Fruit fly (Drosophila melanogaster) whole organism, embryonic: Measurements from ENCODE around the gene Pgant2.

ENCODE experiments used
- Asciz ChIP-seq: fragments of 200-800 bp; sonication (Bioruptor generic); optimal IDR thresholded peaks from 2 replicates; lab custom pipeline; 2017; ENCODE audit warnings: missing biosample characterization, mild to moderate bottlenecking, missing genetic modification characterization, missing genetic modification reagents
- Bdp1 ChIP-seq: fragments of 200-800 bp; sonication (Bioruptor generic); optimal IDR thresholded peaks from 3 replicates; lab custom pipeline; 2016; ENCODE audit warnings: missing biosample characterization, missing genetic modification characterization
- CG10147 ChIP-seq: fragments of 200-800 bp; sonication (Bioruptor generic); optimal IDR thresholded peaks from 2 replicates; lab custom pipeline; 2019; ENCODE audit warnings: missing biosample characterization, mild to moderate bottlenecking, missing genetic modification characterization, moderate library complexity
- CG1024 ChIP-seq: fragments of 200-800 bp; sonication (Bioruptor generic); IDR thresholded peaks from 2 replicates; pipeline ENCODE4 v1.3.6; 2022; ENCODE audit warnings: missing biosample characterization, missing genetic modification characterization
- CG10462 ChIP-seq: fragments of 200-800 bp; sonication (Bioruptor generic); optimal IDR thresholded peaks from 2 replicates; lab custom pipeline; 2016; ENCODE audit warnings: missing biosample characterization, missing genetic modification characterization
- CG11093 ChIP-seq: fragments of 200-800 bp; sonication (Bioruptor generic); IDR thresholded peaks from 3 replicates; pipeline ENCODE4 v1.3.6; 2022; ENCODE audit warnings: missing biosample characterization, missing genetic modification characterization
- CG12104 ChIP-seq: fragments of 200-800 bp; sonication (Bioruptor generic); optimal IDR thresholded peaks from 3 replicates; lab custom pipeline; 2016; ENCODE audit warnings: missing biosample characterization, missing genetic modification characterization
- CG12659 ChIP-seq: fragments of 200-800 bp; sonication (Bioruptor generic); optimal IDR thresholded peaks from 3 replicates; lab custom pipeline; 2017; ENCODE audit warnings: mild to moderate bottlenecking, missing biosample characterization, missing genetic modification reagents, missing genetic modification characterization
- CG13287 ChIP-seq: fragments of 200-800 bp; sonication (Bioruptor generic); IDR thresholded peaks from 2 replicates; pipeline ENCODE4 v1.3.6; 2022; ENCODE audit warnings: missing biosample characterization, missing genetic modification characterization; ENCODE audit not compliant: partially characterized antibody
- CG15011 ChIP-seq: fragments of 200-800 bp; sonication (Bioruptor generic); optimal IDR thresholded peaks from 3 replicates; lab custom pipeline; 2018; ENCODE audit warnings: missing biosample characterization, mild to moderate bottlenecking, missing genetic modification characterization
- CG1529 ChIP-seq: fragments of 200-800 bp; sonication (Bioruptor generic); optimal IDR thresholded peaks from 3 replicates; lab custom pipeline; 2018; ENCODE audit warnings: missing biosample characterization, missing genetic modification characterization
- CG17568 ChIP-seq: fragments of 200-800 bp; sonication (Bioruptor generic); optimal IDR thresholded peaks from 2 replicates; lab custom pipeline; 2018; ENCODE audit warnings: missing biosample characterization, mild to moderate bottlenecking, missing genetic modification characterization, moderate library complexity
- CG17802 ChIP-seq: fragments of 200-800 bp; sonication (Bioruptor generic); optimal IDR thresholded peaks from 2 replicates; lab custom pipeline; 2018; ENCODE audit warnings: missing biosample characterization, mild to moderate bottlenecking, missing genetic modification characterization, moderate library complexity
- CG18476 ChIP-seq: fragments of 200-800 bp; sonication (Bioruptor generic); optimal IDR thresholded peaks from 2 replicates; lab custom pipeline; 2016; ENCODE audit warnings: missing biosample characterization, mild to moderate bottlenecking, missing genetic modification characterization
- CG2712 ChIP-seq: fragments of 200-800 bp; optimal IDR thresholded peaks from 3 replicates; lab custom pipeline; 2019; ENCODE audit warnings: missing biosample characterization, mild to moderate bottlenecking, missing genetic modification characterization, moderate library complexity
- CG34376 ChIP-seq: fragments of 200-800 bp; sonication (Bioruptor generic); optimal IDR thresholded peaks from 2 replicates; lab custom pipeline; 2018; ENCODE audit warnings: missing biosample characterization, mild to moderate bottlenecking, missing genetic modification characterization
- CG42726 ChIP-seq: fragments of 200-800 bp; sonication (Bioruptor generic); IDR thresholded peaks from 2 replicates; pipeline ENCODE4 v1.3.6; 2022; ENCODE audit warnings: missing biosample characterization, missing genetic modification characterization; ENCODE audit not compliant: partially characterized antibody
- CG4360 ChIP-seq: fragments of 200-800 bp; sonication (Bioruptor generic); IDR thresholded peaks from 2 replicates; pipeline ENCODE4 v1.3.6; 2022; ENCODE audit warnings: missing biosample characterization, missing genetic modification characterization
- CG4617 ChIP-seq: fragments of 200-800 bp; sonication (Bioruptor generic); optimal IDR thresholded peaks from 3 replicates; lab custom pipeline; 2016; ENCODE audit warnings: missing biosample characterization, missing genetic modification characterization, borderline replicate concordance
- CG6765 ChIP-seq: fragments of 200-800 bp; sonication (Bioruptor generic); optimal IDR thresholded peaks from 3 replicates; lab custom pipeline; 2017; ENCODE audit warnings: missing biosample characterization, mild to moderate bottlenecking, missing genetic modification characterization
- CG6813 ChIP-seq: fragments of 200-800 bp; sonication (Bioruptor generic); optimal IDR thresholded peaks from 2 replicates; lab custom pipeline; 2017; ENCODE audit warnings: missing biosample characterization, missing genetic modification characterization, mild to moderate bottlenecking, moderate library complexity, missing genetic modification reagents
- CG8478 ChIP-seq: fragments of >200 bp; optimal IDR thresholded peaks from 2 replicates; lab custom pipeline; 2018
- CG9727 ChIP-seq: fragments of 200-800 bp; sonication (Bioruptor generic); optimal IDR thresholded peaks from 3 replicates; lab custom pipeline; 2017; ENCODE audit warnings: missing biosample characterization, mild to moderate bottlenecking, missing genetic modification characterization
- CHES-1-like ChIP-seq: fragments of 200-800 bp; sonication (Bioruptor generic); optimal IDR thresholded peaks from 2 replicates; lab custom pipeline; 2016; ENCODE audit warnings: missing biosample characterization, missing genetic modification characterization
- Camta ChIP-seq: fragments of 200-800 bp; sonication (Bioruptor generic); optimal IDR thresholded peaks from 2 replicates; lab custom pipeline; 2016; ENCODE audit warnings: missing biosample characterization, missing genetic modification characterization
- Dp ChIP-seq: fragments of 200-800 bp; sonication (Bioruptor generic); optimal IDR thresholded peaks from 2 replicates; lab custom pipeline; 2018; ENCODE audit warnings: missing biosample characterization, mild to moderate bottlenecking, missing genetic modification characterization, moderate library complexity
- Drgx ChIP-seq: fragments of 200-800 bp; sonication (Bioruptor generic); IDR thresholded peaks from 2 replicates; pipeline ENCODE4 v1.3.6; 2022; ENCODE audit warnings: missing biosample characterization, missing genetic modification characterization
- E2f2 ChIP-seq: fragments of 200-800 bp; sonication (Bioruptor generic); IDR thresholded peaks from 2 replicates; pipeline ENCODE4 v1.3.6; 2022; ENCODE audit warnings: missing biosample characterization, missing genetic modification characterization
- HmgZ ChIP-seq: fragments of 200-800 bp; sonication (Bioruptor generic); optimal IDR thresholded peaks from 2 replicates; lab custom pipeline; 2018; ENCODE audit warnings: missing biosample characterization, mild to moderate bottlenecking, missing genetic modification characterization
- MBD-R2 ChIP-seq: fragments of 200-800 bp; sonication (Bioruptor generic); IDR thresholded peaks from 2 replicates; pipeline ENCODE4 v1.3.6; 2022; ENCODE audit warnings: missing biosample characterization, missing genetic modification characterization
- Mrtf ChIP-seq: fragments of 200-800 bp; sonication (Bioruptor generic); IDR thresholded peaks from 3 replicates; pipeline ENCODE4 v1.3.6; 2022; ENCODE audit warnings: missing biosample characterization, missing genetic modification characterization
- Oaz ChIP-seq: fragments of 200-800 bp; sonication (Bioruptor generic); IDR thresholded peaks from 2 replicates; pipeline ENCODE4 v1.3.6; 2022; ENCODE audit warnings: missing biosample characterization, missing genetic modification characterization
- Optix ChIP-seq: fragments of 200-800 bp; sonication (Bioruptor generic); IDR thresholded peaks from 3 replicates; pipeline ENCODE4 v1.3.6; 2022; ENCODE audit warnings: missing biosample characterization, missing genetic modification characterization
- Xbp1 ChIP-seq: fragments of 200-800 bp; sonication (Bioruptor generic); optimal IDR thresholded peaks from 3 replicates; lab custom pipeline; 2016; ENCODE audit warnings: missing biosample characterization, mild to moderate bottlenecking, missing genetic modification characterization
- YL-1 ChIP-seq: fragments of 200-800 bp; sonication (Bioruptor generic); optimal IDR thresholded peaks from 3 replicates; lab custom pipeline; 2017; ENCODE audit warnings: missing biosample characterization, mild to moderate bottlenecking, missing genetic modification characterization
- aop ChIP-seq: fragments of 200-800 bp; sonication (Bioruptor generic); IDR thresholded peaks from 2 replicates; pipeline ENCODE4 v1.3.6; 2022; ENCODE audit warnings: missing biosample characterization, missing genetic modification characterization
- bowl ChIP-seq: fragments of 200-800 bp; sonication (Bioruptor generic); IDR thresholded peaks from 2 replicates; pipeline ENCODE4 v1.3.6; 2022; ENCODE audit warnings: missing biosample characterization, missing genetic modification characterization
- fd64A ChIP-seq: fragments of 200-800 bp; sonication (Bioruptor generic); optimal IDR thresholded peaks from 3 replicates; lab custom pipeline; 2018; ENCODE audit warnings: missing biosample characterization, mild to moderate bottlenecking, missing genetic modification characterization
- inv ChIP-seq: fragments of 200-800 bp; sonication (Bioruptor generic); IDR thresholded peaks from 2 replicates; pipeline ENCODE4 v1.3.6; 2022; ENCODE audit warnings: missing biosample characterization, missing genetic modification characterization; ENCODE audit not compliant: partially characterized antibody
- kay ChIP-seq: fragments of 200-800 bp; sonication (Bioruptor generic); optimal IDR thresholded peaks from 2 replicates; lab custom pipeline; 2016; ENCODE audit warnings: missing biosample characterization, missing genetic modification characterization
- nau ChIP-seq: fragments of 200-800 bp; sonication (Bioruptor generic); optimal IDR thresholded peaks from 3 replicates; lab custom pipeline; 2017; ENCODE audit warnings: missing biosample characterization, mild to moderate bottlenecking, missing genetic modification characterization, missing genetic modification reagents
- nom ChIP-seq: fragments of 200-800 bp; sonication (Bioruptor generic); optimal IDR thresholded peaks from 2 replicates; lab custom pipeline; 2017; ENCODE audit warnings: missing biosample characterization, missing genetic modification characterization, mild to moderate bottlenecking, moderate library complexity, missing genetic modification reagents
- odd ChIP-seq: fragments of 200-800 bp; sonication (Bioruptor generic); optimal IDR thresholded peaks from 2 replicates; lab custom pipeline; 2017; ENCODE audit warnings: missing biosample characterization, mild to moderate bottlenecking, missing genetic modification characterization
- org-1 ChIP-seq: fragments of 200-800 bp; sonication (Bioruptor generic); optimal IDR thresholded peaks from 2 replicates; lab custom pipeline; 2017; ENCODE audit warnings: missing biosample characterization, missing genetic modification characterization
- psq ChIP-seq: fragments of 200-800 bp; sonication (Bioruptor generic); optimal IDR thresholded peaks from 2 replicates; lab custom pipeline; 2017; ENCODE audit warnings: missing biosample characterization, missing genetic modification characterization
- pum ChIP-seq: fragments of 200-800 bp; sonication (Bioruptor generic); optimal IDR thresholded peaks from 2 replicates; lab custom pipeline; 2016; ENCODE audit warnings: missing biosample characterization, missing genetic modification characterization
- rib ChIP-seq: fragments of 200-800 bp; sonication (Bioruptor generic); IDR thresholded peaks from 2 replicates; pipeline ENCODE4 v1.3.6; 2022; ENCODE audit warnings: missing biosample characterization, missing genetic modification characterization
- salm ChIP-seq: fragments of 200-800 bp; sonication (Bioruptor generic); optimal IDR thresholded peaks from 2 replicates; lab custom pipeline; 2018; ENCODE audit warnings: missing biosample characterization, mild to moderate bottlenecking, missing genetic modification characterization
- sima ChIP-seq: fragments of 200-800 bp; sonication (Bioruptor generic); optimal IDR thresholded peaks from 2 replicates; lab custom pipeline; 2016; ENCODE audit warnings: missing biosample characterization, missing genetic modification characterization
- slou ChIP-seq: fragments of 200-800 bp; sonication (Bioruptor generic); optimal IDR thresholded peaks from 3 replicates; lab custom pipeline; 2016; ENCODE audit warnings: missing biosample characterization, missing genetic modification characterization
- stwl ChIP-seq: fragments of 200-800 bp; sonication (Bioruptor generic); optimal IDR thresholded peaks from 3 replicates; lab custom pipeline; 2018; ENCODE audit warnings: missing biosample characterization, mild to moderate bottlenecking, missing genetic modification characterization, moderate library complexity
- zfh2 ChIP-seq: fragments of 200-800 bp; sonication (Bioruptor generic); optimal IDR thresholded peaks from 2 replicates; lab custom pipeline; 2016; ENCODE audit warnings: missing biosample characterization, missing genetic modification characterization

Pgant2 gene

DNA sequence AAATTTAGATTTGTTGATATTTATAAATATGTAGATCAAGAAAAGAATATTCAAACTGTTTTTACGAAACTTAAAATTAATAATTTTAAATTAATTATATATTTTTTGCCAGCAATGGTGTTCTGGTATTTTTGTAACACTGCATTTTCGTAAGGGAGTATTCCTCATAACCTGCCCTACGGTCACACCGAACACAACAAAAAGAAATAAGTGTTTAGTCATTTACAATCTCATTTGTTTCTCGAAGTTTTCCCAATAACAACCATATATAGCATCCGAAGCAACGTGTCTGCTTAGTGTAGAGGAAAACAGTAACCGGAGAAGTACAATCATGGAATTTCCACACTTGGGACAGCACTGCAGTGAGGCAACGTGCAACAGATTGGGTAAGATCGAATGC lies 25.8 kb upstream of the Pgant2 start, which contains the start of gene CG12795 (continued):
- TF ChIP-seq CG4617 (peak; percentile 74), psq (GFP tag; lab: Kevin White, UChicago) (no peak), stwl (tag; lab: Kevin White, UChicago) (peak; percentile 69), CG13287 (GFP tag; lab: Robert Waterston, UW) (peak; percentile 18; the same call in 1 of the 2 replicates), CG6813 (GFP tag; lab: Kevin White, UChicago) (no peak), CG17568 (GFP tag; lab: Kevin White, UChicago) (no peak), CG17802 (tag; lab: Kevin White, UChicago) (no peak), CG42726 (GFP tag; lab: Robert Waterston, UW) (no peak), MBD-R2 (GFP tag; lab: Robert Waterston, UW) (peak; percentile 47; the same call in 1 of the 2 replicates), slou (GFP tag; lab: Kevin White, UChicago) (no peak), Dp (peak; percentile 12), Asciz (GFP tag; lab: Kevin White, UChicago) (no peak), CG6765 (GFP tag; lab: Kevin White, UChicago) (no peak), pum (GFP tag; lab: Kevin White, UChicago) (no peak), CG10462 (no peak), YL-1 (peak; percentile 58), CG12659 (GFP tag; lab: Kevin White, UChicago) (peak; percentile 9), Oaz (GFP tag; lab: Robert Waterston, UW) (no peak), CG8478 (lab: Kevin White, UChicago) (no peak), nom (GFP tag; lab: Kevin White, UChicago) (peak; percentile 5), odd (no peak), nau (GFP tag; lab: Kevin White, UChicago) (no peak), Bdp1 (GFP tag; lab: Kevin White, UChicago) (no peak), CG10147 (GFP tag; lab: Kevin White, UChicago) (no peak), salm (tag; lab: Kevin White, UChicago) (no peak), CHES-1-like (no peak), E2f2 (GFP tag; lab: Robert Waterston, UW) (no peak), Mrtf (GFP tag; lab: Robert Waterston, UW) (no peak), CG2712 (tag; lab: Kevin White, UChicago) (peak; percentile 25), bowl (GFP tag; lab: Robert Waterston, UW) (no peak), rib (GFP tag; lab: Robert Waterston, UW) (no peak), aop (GFP tag; lab: Robert Waterston, UW) (no peak), kay (GFP tag; lab: Kevin White, UChicago) (no peak), Drgx (GFP tag; lab: Robert Waterston, UW) (no peak), sima (GFP tag; lab: Kevin White, UChicago) (no peak), Optix (GFP tag; lab: Robert Waterston, UW) (no peak), CG1024 (GFP tag; lab: Robert Waterston, UW) (no peak), CG9727 (GFP tag; lab: Kevin White, UChicago) (no peak), CG12104 (GFP tag; lab: Kevin White, UChicago) (no peak), Camta (GFP tag; lab: Kevin White, UChicago) (no peak), HmgZ (tag; lab: Kevin White, UChicago) (no peak), zfh2 (no peak), fd64A (GFP tag; lab: Kevin White, UChicago) (no peak), CG4360 (no peak), CG15011 (GFP tag; lab: Kevin White, UChicago) (no peak), Xbp1 (GFP tag; lab: Kevin White, UChicago) (no peak), inv (GFP tag; lab: Robert Waterston, UW) (no peak), CG1529 (GFP tag; lab: Kevin White, UChicago) (no peak), CG34376 (GFP tag; lab: Kevin White, UChicago) (no peak), CG11093 (GFP tag; lab: Robert Waterston, UW) (no peak), CG18476 (no peak), org-1 (no peak)
